Worm (Caenorhabditis elegans): ENCODE results near the gene bed-2.
A peak's percentile ranks its signal among the peaks of the same experiment; 100 is the strongest.

- TF ChIP-seq lin-39 (tag; optimal IDR thresholded peaks at IDR 0.05), result no peak
- peak; percentile 60; the same call in 1 of the 2 replicates for TF ChIP-seq nhr-42 (GFP tag; IDR thresholded peaks at IDR 0.05)
- no peak for TF ChIP-seq daf-16 (GFP tag; optimal IDR thresholded peaks at IDR 0.05)
- peak; percentile 39 for TF ChIP-seq daf-16 (tag; optimal IDR thresholded peaks at IDR 0.05)
- TF ChIP-seq unc-62 (GFP tag; optimal IDR thresholded peaks at IDR 0.05 in 1 of 2), result no peak
- no peak for TF ChIP-seq unc-62 (tag; optimal IDR thresholded peaks at IDR 0.05)
- peak; percentile 32 for TF ChIP-seq pqm-1 (tag; optimal IDR thresholded peaks at IDR 0.05)
- peak; percentile 31 for TF ChIP-seq spr-3 (GFP tag; optimal IDR thresholded peaks at IDR 0.05)
- TF ChIP-seq unc-39 (tag; optimal IDR thresholded peaks at IDR 0.05), result no peak
- TF ChIP-seq ama-1 (optimal IDR thresholded peaks at IDR 0.05), result peak; percentile 3
- peak; percentile 88 for TF ChIP-seq snpc-4 (tag; optimal IDR thresholded peaks at IDR 0.05)
- TF ChIP-seq nhr-77 (tag; optimal IDR thresholded peaks at IDR 0.05), result peak; percentile 65
- TF ChIP-seq lin-29 (GFP tag; IDR thresholded peaks at IDR 0.05), result no peak
- TF ChIP-seq hif-1 (tag; optimal IDR thresholded peaks at IDR 0.05), result peak in 1 of 2 experiments; percentile 25
- TF ChIP-seq fos-1 (tag; optimal IDR thresholded peaks at IDR 0.05), result no peak
- TF ChIP-seq lsy-2 (tag; optimal IDR thresholded peaks at IDR 0.05), result peak; percentile 5 to 50
Measured at ce11 chrIII:11463726-11464125, 6.9 kb downstream of the bed-2 start.

Data from whole organism, L4 larva.